Fruit fly (Drosophila melanogaster): ENCODE measurements around the gene Kdsr.

DNA sequence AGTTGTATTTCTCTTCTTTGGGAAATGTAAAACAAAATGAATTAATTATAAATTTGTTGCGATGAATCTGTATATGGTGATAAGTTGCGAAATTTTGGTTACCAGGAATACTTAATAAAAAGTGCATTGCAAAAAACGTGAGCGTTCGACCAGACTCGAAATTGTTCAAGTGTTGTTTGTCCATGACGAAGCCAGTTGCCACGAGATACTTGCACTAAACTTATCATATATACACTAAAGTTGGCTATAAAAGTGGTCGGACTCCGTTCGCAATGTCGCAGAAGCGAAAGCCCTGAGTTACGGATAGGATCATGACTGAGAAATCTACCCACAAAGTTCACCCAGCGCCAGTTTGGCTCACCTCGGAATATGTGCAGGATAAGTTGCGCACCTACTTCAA is 11.2 kb upstream of the Kdsr start, which contains the start of gene CG11878:
- TF ChIP-seq CTCF (optimal IDR thresholded peaks at IDR 0.05): no peak
- no peak for TF ChIP-seq CG8478 (optimal IDR thresholded peaks at IDR 0.05)
